Worm (Caenorhabditis elegans) whole organism, late embryonic: Measurements from ENCODE around the gene C25D7.15.

Experiments
- ama-1 ChIP-seq: fragments of 150-350 bp; optimal IDR thresholded peaks from 2 replicates; lab custom pipeline; 2014
- ceh-45 ChIP-seq: fragments of 200-800 bp; sonication (Bioruptor generic); IDR thresholded peaks from 2 replicates; pipeline ENCODE4 v1.3.6; 2022; ENCODE audit warnings: missing genetic modification reagents, missing genetic modification characterization, missing compliant biosample characterization
- ceh-6 ChIP-seq: fragments of 200-800 bp; sonication (Bioruptor generic); optimal IDR thresholded peaks from 2 replicates; lab custom pipeline; 2018; ENCODE audit warnings: mild to moderate bottlenecking, missing genetic modification characterization, missing compliant biosample characterization
- ref-2 ChIP-seq: sonication (generic microtip); optimal IDR thresholded peaks from 2 replicates; lab custom pipeline; 2016; ENCODE audit warnings: missing genetic modification characterization, missing compliant biosample characterization

ce11 chrV:15083659-15084058 lies 24.1 kb downstream of the C25D7.15 start:
- no peak for TF ChIP-seq ceh-6 (GFP tag; lab: Kevin White, UChicago)
- no peak for TF ChIP-seq ref-2 (tag; lab: Kevin White, UChicago)
- no peak for TF ChIP-seq ama-1 (lab: Kevin White, UChicago)
- no peak for TF ChIP-seq ceh-45
